Worm (Caenorhabditis elegans): ENCODE data around the gene F26C11.3.

F26C11.3 gene

DNA sequence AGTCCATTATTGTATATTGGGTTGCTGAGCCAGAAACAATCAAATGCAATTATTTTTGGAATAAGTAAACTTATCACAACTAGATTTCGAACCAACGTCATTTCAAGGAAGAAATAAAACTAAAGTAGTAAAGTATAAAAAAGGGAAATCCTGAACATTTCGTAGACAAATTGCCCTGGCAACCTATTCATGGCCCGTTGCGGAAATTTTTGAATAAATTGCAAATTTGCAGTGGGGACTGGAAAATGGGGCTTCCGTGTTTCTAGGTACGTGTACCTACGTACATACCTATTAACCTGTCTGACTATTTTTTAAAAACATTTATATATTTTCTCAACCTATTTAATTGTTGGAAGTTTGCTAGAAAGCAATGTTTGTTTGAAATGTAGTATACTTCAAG, at the start of gene F26C11.3:
Gene F26C11.3, minus strand, starts transcription at position 101 of the 400 bp plus-strand sequence.
- TF ChIP-seq drap-1 (GFP tag; optimal IDR thresholded peaks at IDR 0.05) = no peak
- no peak for TF ChIP-seq snpc-4 (tag; optimal IDR thresholded peaks at IDR 0.05)
- TF ChIP-seq lin-32 (GFP tag; optimal IDR thresholded peaks at IDR 0.05) = no peak
- no peak for TF ChIP-seq unc-39 (tag; optimal IDR thresholded peaks at IDR 0.05)
- no peak for TF ChIP-seq nhr-76 (tag; optimal IDR thresholded peaks at IDR 0.05)
- TF ChIP-seq blmp-1 (tag; optimal IDR thresholded peaks at IDR 0.05) = no peak
- TF ChIP-seq tbx-8 (GFP tag; optimal IDR thresholded peaks at IDR 0.05) = no peak
- TF ChIP-seq hlh-1 (tag; optimal IDR thresholded peaks at IDR 0.05) = no peak
- no peak for TF ChIP-seq lsy-2 (tag; optimal IDR thresholded peaks at IDR 0.05)

DNA sequence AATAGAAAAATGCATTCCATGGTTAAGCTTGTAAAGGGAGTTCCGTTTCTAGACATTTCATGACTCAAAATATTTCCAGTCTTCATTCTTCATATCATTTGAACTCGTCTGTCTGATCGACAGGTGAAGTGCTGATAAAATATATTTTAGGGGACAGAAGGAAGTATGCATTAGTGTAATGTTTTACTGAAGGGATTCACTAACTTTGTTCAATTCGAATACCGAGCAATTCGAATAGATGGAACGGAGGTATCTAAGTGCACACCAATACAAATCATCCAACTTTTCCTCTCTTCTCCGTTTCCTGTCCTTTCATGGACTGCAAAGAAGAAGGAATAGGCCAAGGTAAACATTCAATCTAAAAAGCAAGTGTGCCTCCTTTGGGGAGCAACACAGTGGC, 48.9 kb upstream of the F26C11.3 start:
- no peak for TF ChIP-seq drap-1 (GFP tag; optimal IDR thresholded peaks at IDR 0.05)
- no peak for TF ChIP-seq tbx-8 (GFP tag; optimal IDR thresholded peaks at IDR 0.05)
- no peak for TF ChIP-seq ham-2 (GFP tag; optimal IDR thresholded peaks at IDR 0.05)
- no peak for TF ChIP-seq elt-3 (tag; optimal IDR thresholded peaks at IDR 0.05)
- no peak for TF ChIP-seq cnd-1 (tag; optimal IDR thresholded peaks at IDR 0.05)
- no peak for TF ChIP-seq lin-32 (GFP tag; optimal IDR thresholded peaks at IDR 0.05)
- no peak for TF ChIP-seq ceh-83 (GFP tag; optimal IDR thresholded peaks at IDR 0.05)
- no peak for TF ChIP-seq lsy-2 (tag; optimal IDR thresholded peaks at IDR 0.05)
- TF ChIP-seq pha-4 (tag; optimal IDR thresholded peaks at IDR 0.05) = no peak
- no peak for TF ChIP-seq mab-5 (tag; optimal IDR thresholded peaks at IDR 0.05)
- TF ChIP-seq sem-2 (GFP tag; optimal IDR thresholded peaks at IDR 0.05) = no peak
- no peak for TF ChIP-seq elt-1 (tag; optimal IDR thresholded peaks at IDR 0.05; ENCODE audit: borderline replicate concordance, insufficient read depth)
- TF ChIP-seq ztf-11 (tag; optimal IDR thresholded peaks at IDR 0.05) = no peak
- no peak for TF ChIP-seq bed-3 (GFP tag; optimal IDR thresholded peaks at IDR 0.05)
- TF ChIP-seq mls-2 (tag; optimal IDR thresholded peaks at IDR 0.05) = no peak
- no peak for TF ChIP-seq snpc-4 (tag; optimal IDR thresholded peaks at IDR 0.05)
- no peak for TF ChIP-seq unc-39 (tag; optimal IDR thresholded peaks at IDR 0.05)
- TF ChIP-seq lin-13 (tag; optimal IDR thresholded peaks at IDR 0.05) = no peak

DNA sequence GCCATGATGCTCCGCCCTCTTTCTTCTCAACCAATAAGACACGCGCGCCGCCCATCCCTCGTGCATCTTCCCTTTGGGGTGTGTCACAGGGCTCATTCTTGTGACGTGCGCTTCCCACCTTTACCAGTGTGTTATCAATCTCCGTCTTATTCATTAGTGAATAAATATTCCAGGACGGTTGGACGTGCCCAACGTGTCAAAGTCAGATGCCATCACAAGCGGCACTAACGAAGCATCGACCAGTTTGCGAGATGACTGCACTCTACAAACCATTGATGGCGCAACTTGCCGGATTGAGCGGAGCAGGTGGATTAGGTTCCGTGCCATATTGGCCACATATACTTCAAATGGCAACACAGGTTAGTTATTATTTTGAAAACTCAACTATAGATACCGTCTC, 45.2 kb upstream of the F26C11.3 start:
- no peak for TF ChIP-seq ceh-39 (tag; optimal IDR thresholded peaks at IDR 0.05)

DNA sequence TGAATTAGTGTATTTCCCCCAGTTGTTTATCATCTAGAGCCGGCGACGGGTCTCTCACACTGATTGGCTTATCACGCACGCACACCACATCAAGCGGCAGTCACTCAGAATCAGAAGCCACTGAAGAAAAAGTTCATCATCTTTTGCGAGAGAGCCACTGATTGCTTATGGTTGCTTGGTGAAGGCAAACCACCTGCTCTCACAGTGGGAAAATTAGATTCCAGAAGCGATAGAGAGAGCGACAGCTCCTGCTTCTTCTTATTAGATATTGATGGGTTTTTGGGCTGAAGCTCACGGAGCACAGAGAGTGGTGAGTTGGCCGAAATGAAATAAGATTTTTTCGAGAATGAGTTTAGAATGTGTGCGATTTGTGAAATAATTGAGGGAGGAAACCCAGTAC, 41.2 kb upstream of the F26C11.3 start:
- no peak for TF ChIP-seq elt-1 (tag; optimal IDR thresholded peaks at IDR 0.05; ENCODE audit: borderline replicate concordance, insufficient read depth)
- no peak for TF ChIP-seq unc-120 (tag; optimal IDR thresholded peaks at IDR 0.05; ENCODE audit: poor library complexity, severe bottlenecking)
- no peak for TF ChIP-seq ztf-11 (tag; optimal IDR thresholded peaks at IDR 0.05)
- no peak for TF ChIP-seq blmp-1 (tag; optimal IDR thresholded peaks at IDR 0.05)
- no peak for TF ChIP-seq elt-3 (tag; optimal IDR thresholded peaks at IDR 0.05)
- no peak for TF ChIP-seq flh-1 (GFP tag; optimal IDR thresholded peaks at IDR 0.05)
- TF ChIP-seq nhr-76 (tag; optimal IDR thresholded peaks at IDR 0.05) = no peak
- TF ChIP-seq ces-1 (GFP tag; optimal IDR thresholded peaks at IDR 0.05) = peak; percentile 51
- no peak for TF ChIP-seq unc-39 (tag; optimal IDR thresholded peaks at IDR 0.05)

DNA sequence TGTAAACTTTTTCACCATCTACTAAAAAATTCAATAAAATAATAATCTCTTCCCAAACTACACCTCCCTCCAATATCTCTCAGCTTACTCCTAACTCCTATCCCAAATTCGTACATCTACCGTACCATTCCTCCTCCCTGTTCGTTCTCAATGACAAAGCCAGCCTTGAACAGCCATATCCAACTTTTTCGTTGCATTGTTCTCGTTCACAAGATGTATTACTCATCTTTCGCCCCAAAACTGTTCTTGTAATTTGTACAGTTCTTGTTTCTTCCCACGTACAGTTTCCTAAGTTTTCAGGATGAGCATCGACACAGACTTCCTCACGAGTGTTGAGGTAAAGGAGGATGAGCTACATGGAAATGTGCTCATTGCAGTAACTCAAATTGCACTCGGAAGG, 40.0 kb upstream of the F26C11.3 start, which contains the start of gene egl-43:
Gene egl-43, plus strand, starts transcription at position 301 of the 400 bp plus-strand sequence.
- no peak for TF ChIP-seq elt-1 (tag; optimal IDR thresholded peaks at IDR 0.05; ENCODE audit: borderline replicate concordance, insufficient read depth)
- no peak for TF ChIP-seq nhr-2 (tag; optimal IDR thresholded peaks at IDR 0.05)
- no peak for TF ChIP-seq ceh-39 (tag; optimal IDR thresholded peaks at IDR 0.05)

DNA sequence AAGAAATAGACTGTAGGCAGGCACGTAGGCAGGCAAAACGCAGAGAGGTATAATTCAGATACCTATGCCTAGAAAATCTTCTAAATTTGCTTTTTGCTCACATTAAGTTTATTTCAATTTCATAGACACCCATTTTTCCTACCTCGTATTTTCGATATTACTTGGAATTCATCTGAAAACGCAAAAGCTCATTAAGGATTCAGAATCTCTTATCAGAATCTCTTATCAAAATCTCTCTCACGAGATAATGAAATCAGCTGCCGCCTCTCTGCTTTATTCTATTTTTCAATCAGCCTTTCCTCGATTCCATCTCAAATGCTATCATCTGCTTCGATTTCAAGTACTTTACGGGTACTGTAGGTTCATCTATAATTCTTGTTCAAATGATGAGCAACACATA, 36.9 kb upstream of the F26C11.3 start:
- TF ChIP-seq sem-2 (GFP tag; optimal IDR thresholded peaks at IDR 0.05) = no peak
- TF ChIP-seq pha-4 (tag; optimal IDR thresholded peaks at IDR 0.05) = no peak
- no peak for TF ChIP-seq nhr-76 (tag; optimal IDR thresholded peaks at IDR 0.05)
- no peak for TF ChIP-seq nhr-237 (tag; optimal IDR thresholded peaks at IDR 0.05)
- no peak for TF ChIP-seq lsy-2 (tag; optimal IDR thresholded peaks at IDR 0.05)
- TF ChIP-seq nhr-2 (tag; optimal IDR thresholded peaks at IDR 0.05) = no peak
- no peak for TF ChIP-seq mls-2 (tag; optimal IDR thresholded peaks at IDR 0.05)
- no peak for TF ChIP-seq nhr-28 (tag; optimal IDR thresholded peaks at IDR 0.05)
- TF ChIP-seq lin-13 (tag; optimal IDR thresholded peaks at IDR 0.05) = no peak
- no peak for TF ChIP-seq unc-62 (GFP tag; optimal IDR thresholded peaks at IDR 0.05)
- no peak for TF ChIP-seq ceh-83 (GFP tag; optimal IDR thresholded peaks at IDR 0.05)
- no peak for TF ChIP-seq blmp-1 (tag; optimal IDR thresholded peaks at IDR 0.05)
- no peak for TF ChIP-seq sptf-1 (tag; optimal IDR thresholded peaks at IDR 0.05)
- TF ChIP-seq M03D4.4 (tag; optimal IDR thresholded peaks at IDR 0.05) = no peak
- TF ChIP-seq ztf-11 (tag; optimal IDR thresholded peaks at IDR 0.05) = no peak
- no peak for TF ChIP-seq lin-32 (GFP tag; optimal IDR thresholded peaks at IDR 0.05)
- no peak for TF ChIP-seq mab-5 (tag; optimal IDR thresholded peaks at IDR 0.05)
- no peak for TF ChIP-seq drap-1 (GFP tag; optimal IDR thresholded peaks at IDR 0.05)
- no peak for TF ChIP-seq ham-2 (GFP tag; optimal IDR thresholded peaks at IDR 0.05)
- TF ChIP-seq ces-1 (GFP tag; optimal IDR thresholded peaks at IDR 0.05) = no peak
